Worm (Caenorhabditis elegans): ENCODE data around the gene R03A10.5.
A peak's percentile ranks its signal among the peaks of the same experiment; 100 is the strongest.

The R03A10.5 gene

DNA sequence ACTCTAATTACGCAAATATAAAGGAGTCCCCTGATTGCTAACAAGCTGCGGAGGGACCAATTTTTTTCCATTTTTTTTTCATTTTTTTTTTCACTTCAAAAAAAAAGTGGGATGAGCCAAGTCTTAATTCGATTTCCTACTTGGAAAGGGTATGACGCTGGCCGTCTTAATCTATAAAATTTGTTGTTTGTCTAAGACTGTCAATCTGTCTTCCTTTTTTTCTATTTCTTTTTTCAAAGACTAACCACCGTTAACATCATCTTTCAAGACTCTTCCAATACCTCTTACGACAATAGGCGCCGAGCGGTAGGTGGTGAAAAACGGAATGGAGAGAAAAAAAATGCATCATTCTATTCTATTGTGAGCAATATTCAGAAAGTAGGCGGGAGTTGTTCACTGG, 18.5 kb downstream of the R03A10.5 start:
- no peak for TF ChIP-seq zfp-3 (GFP tag; conservative IDR thresholded peaks at IDR 0.05)
- no peak for TF ChIP-seq ztf-7 (tag; optimal IDR thresholded peaks at IDR 0.05)
- TF ChIP-seq aha-1 (tag): peak; percentile 96
- TF ChIP-seq pha-4 (GFP tag; IDR thresholded peaks at IDR 0.05): no peak
- TF ChIP-seq pha-4 (tag; optimal IDR thresholded peaks at IDR 0.05): no peak
- TF ChIP-seq nhr-42 (GFP tag; IDR thresholded peaks at IDR 0.05): no peak

DNA sequence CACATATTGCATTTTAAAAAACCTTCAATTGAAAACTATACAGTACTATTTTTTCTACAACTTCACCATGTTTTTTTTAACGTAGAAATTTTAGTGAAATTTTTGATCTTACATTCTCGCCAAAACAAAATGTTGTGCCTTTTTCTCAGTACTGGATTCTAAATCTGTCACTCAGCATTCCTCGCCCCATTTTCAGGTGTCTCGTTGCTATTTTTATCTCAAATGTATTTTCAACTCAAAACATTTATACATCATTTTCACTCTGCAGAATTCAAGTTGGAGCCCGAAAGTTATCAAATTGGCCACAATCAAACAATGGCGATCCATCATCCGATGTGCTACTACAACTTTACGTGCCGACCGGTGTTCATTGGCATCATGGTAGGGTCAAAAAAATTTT, 19.5 kb downstream of the R03A10.5 start, which contains the start of gene sprr-1:
Gene sprr-1, plus strand, starts transcription at position 269 of the 400 bp plus-strand sequence.
- no peak for TF ChIP-seq lin-13 (GFP tag; optimal IDR thresholded peaks at IDR 0.05)
- TF ChIP-seq ceh-82 (tag; optimal IDR thresholded peaks at IDR 0.05): no peak
- TF ChIP-seq dmd-6 (GFP tag; IDR thresholded peaks at IDR 0.05): no peak
- TF ChIP-seq tra-1 (GFP tag; IDR thresholded peaks at IDR 0.05): no peak
- TF ChIP-seq lsy-2 (tag; optimal IDR thresholded peaks at IDR 0.05): no peak
- no peak for TF ChIP-seq hlh-30 (tag; optimal IDR thresholded peaks at IDR 0.05; ENCODE audit: insufficient read depth)
- no peak for TF ChIP-seq lin-15B (tag; optimal IDR thresholded peaks at IDR 0.05)
- no peak for TF ChIP-seq nhr-25 (tag; optimal IDR thresholded peaks at IDR 0.05; ENCODE audit: borderline replicate concordance, insufficient read depth)
- TF ChIP-seq unc-62 (GFP tag; optimal IDR thresholded peaks at IDR 0.05 in 1 of 2): peak in 1 of 2 experiments; percentile 95
- no peak for TF ChIP-seq unc-62 (tag; optimal IDR thresholded peaks at IDR 0.05)

DNA sequence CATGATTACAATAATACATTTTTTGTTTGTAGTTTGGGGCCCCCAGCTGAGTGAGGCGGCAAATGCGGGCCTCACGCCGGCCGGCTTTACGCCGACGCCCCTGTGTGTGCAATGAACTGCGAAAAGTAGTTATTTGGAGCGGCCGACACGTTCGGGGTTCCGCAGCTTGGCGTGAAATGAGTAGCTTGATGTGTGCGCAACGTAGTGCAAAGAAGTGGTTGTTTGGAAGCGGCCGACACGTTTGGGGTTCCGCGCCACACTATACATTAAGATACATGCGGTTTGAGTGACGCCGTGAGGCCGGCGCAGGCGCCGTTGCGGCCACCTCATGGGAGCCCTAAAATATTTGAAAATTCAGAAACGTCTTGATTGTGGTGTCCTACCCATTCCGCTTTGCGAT, 22.1 kb downstream of the R03A10.5 start:
- TF ChIP-seq snpc-1.2 (GFP tag; IDR thresholded peaks at IDR 0.05): 0 out of 2 replicates have a peak, but pooled peaks have one; percentile 42
- no peak for TF ChIP-seq mep-1 (tag; optimal IDR thresholded peaks at IDR 0.05)
- TF ChIP-seq egl-43 (GFP tag; IDR thresholded peaks at IDR 0.05): 0 out of 2 replicates have a peak, but pooled peaks have one; percentile 10
- TF ChIP-seq R02D3.7 (tag; optimal IDR thresholded peaks at IDR 0.05): no peak
- TF ChIP-seq set-16 (GFP tag; IDR thresholded peaks at IDR 0.05): peak; percentile 52
- no peak for TF ChIP-seq F49E8.2 (tag; optimal IDR thresholded peaks at IDR 0.05; ENCODE audit: borderline replicate concordance)

DNA sequence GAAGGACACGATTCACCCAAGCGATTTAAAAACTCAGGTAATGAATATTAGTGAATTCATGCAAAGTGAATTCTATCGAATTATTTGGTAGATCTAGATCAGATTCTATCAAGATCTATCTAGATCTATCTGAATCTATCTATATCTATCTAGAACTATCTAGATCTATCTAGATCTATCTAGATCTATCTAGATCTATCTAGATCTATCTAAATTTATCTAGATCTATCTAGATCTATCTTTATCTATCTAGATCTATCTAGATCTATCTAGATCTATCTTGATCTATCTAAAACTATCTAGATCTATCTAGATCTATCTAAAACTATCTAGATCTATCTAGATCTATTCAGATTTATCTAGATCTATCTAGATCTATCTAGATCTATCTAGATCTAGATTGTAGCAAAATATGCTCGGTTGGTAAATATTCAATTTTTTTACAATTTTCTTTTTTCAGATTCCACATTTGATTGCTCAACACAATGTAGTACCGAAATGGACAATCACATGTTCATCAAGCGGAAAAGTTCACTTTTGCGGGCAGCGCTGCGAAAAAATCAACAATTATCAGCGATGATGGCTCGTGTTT, 23.5 kb downstream of the R03A10.5 start:
- TF ChIP-seq dpl-1 (GFP tag; optimal IDR thresholded peaks at IDR 0.05): no peak
- no peak for TF ChIP-seq ces-1 (GFP tag; optimal IDR thresholded peaks at IDR 0.05)
- TF ChIP-seq nhr-48 (tag; optimal IDR thresholded peaks at IDR 0.05): peak; percentile 6
- no peak for TF ChIP-seq mxl-3 (GFP tag; optimal IDR thresholded peaks at IDR 0.05)

DNA sequence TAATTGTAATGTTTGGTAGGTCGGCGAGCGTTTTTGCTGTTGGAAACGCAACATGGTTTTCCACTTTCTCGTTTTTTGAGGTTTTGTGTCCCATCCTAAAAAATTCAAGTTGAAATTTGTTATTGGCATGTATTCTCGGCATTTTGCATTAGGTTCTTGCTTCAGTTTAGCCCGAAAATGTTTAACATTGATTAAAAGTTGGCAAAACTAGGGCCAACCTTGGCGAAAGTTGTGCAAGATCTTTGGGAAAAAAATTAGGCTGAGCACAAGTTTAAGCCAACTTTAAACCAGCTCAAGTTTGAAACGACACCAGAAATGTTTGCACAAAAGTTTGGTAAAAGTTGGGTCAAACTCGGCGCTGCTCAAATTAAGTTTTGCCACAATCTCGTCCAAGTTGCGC, 30.8 kb downstream of the R03A10.5 start, which contains the start of gene exc-1:
Gene exc-1, minus strand, starts transcription at position 101 of the 400 bp plus-strand sequence.
- TF ChIP-seq F10B5.3 (tag; optimal IDR thresholded peaks at IDR 0.05): no peak
- no peak for TF ChIP-seq nhr-28 (tag; optimal IDR thresholded peaks at IDR 0.05)
- TF ChIP-seq daf-16 (GFP tag; optimal IDR thresholded peaks at IDR 0.05): no peak
- TF ChIP-seq daf-16 (tag; optimal IDR thresholded peaks at IDR 0.05): no peak
- TF ChIP-seq madf-5 (GFP tag; IDR thresholded peaks at IDR 0.05): no peak
- TF ChIP-seq daf-8 (GFP tag; IDR thresholded peaks at IDR 0.05): no peak
- no peak for TF ChIP-seq zfp-2 (tag; optimal IDR thresholded peaks at IDR 0.05)
- TF ChIP-seq set-16 (GFP tag; IDR thresholded peaks at IDR 0.05): no peak
- no peak for TF ChIP-seq ceh-20 (GFP tag; IDR thresholded peaks at IDR 0.05)
- TF ChIP-seq mxl-3 (GFP tag; optimal IDR thresholded peaks at IDR 0.05): no peak
- TF ChIP-seq snpc-1.2 (GFP tag; IDR thresholded peaks at IDR 0.05): no peak
- TF ChIP-seq lin-1 (GFP tag; IDR thresholded peaks at IDR 0.05): no peak
- no peak for TF ChIP-seq ceh-62 (tag; optimal IDR thresholded peaks at IDR 0.05)
- TF ChIP-seq attf-4 (tag; optimal IDR thresholded peaks at IDR 0.05): no peak
- TF ChIP-seq mep-1 (tag; optimal IDR thresholded peaks at IDR 0.05): no peak
- TF ChIP-seq F37D6.2 (tag; optimal IDR thresholded peaks at IDR 0.05): no peak
- no peak for TF ChIP-seq snpc-4 (tag; optimal IDR thresholded peaks at IDR 0.05)
- TF ChIP-seq Y5F2A.4 (GFP tag; optimal IDR thresholded peaks at IDR 0.05): no peak
- no peak for TF ChIP-seq ama-1 (optimal IDR thresholded peaks at IDR 0.05)
- no peak for TF ChIP-seq nhr-237 (tag; optimal IDR thresholded peaks at IDR 0.05)
- TF ChIP-seq ceh-32 (tag; optimal IDR thresholded peaks at IDR 0.05; ENCODE audit: poor library complexity): no peak
